Fruit fly (Drosophila melanogaster) whole organism, embryonic: Measurements from ENCODE around the gene Hel25E.

Source experiments
- Bteb2 ChIP-seq: fragments of 200-800 bp; sonication (Bioruptor generic); optimal IDR thresholded peaks from 2 replicates; lab custom pipeline; 2016; ENCODE audit warnings: missing biosample characterization, missing genetic modification characterization
- CG10431 ChIP-seq: fragments of 200-800 bp; sonication (Bioruptor generic); optimal IDR thresholded peaks from 3 replicates; lab custom pipeline; 2018; ENCODE audit warnings: missing biosample characterization, mild to moderate bottlenecking, missing genetic modification characterization
- CG10979 ChIP-seq: fragments of 200-800 bp; sonication (Bioruptor generic); optimal IDR thresholded peaks from 2 replicates; lab custom pipeline; 2018; ENCODE audit warnings: missing biosample characterization, mild to moderate bottlenecking, missing genetic modification characterization, moderate library complexity
- CG11085 ChIP-seq: fragments of 200-800 bp; sonication (Bioruptor generic); IDR thresholded peaks from 2 replicates; pipeline ENCODE4 v1.3.6; 2022; ENCODE audit warnings: missing biosample characterization, missing genetic modification characterization
- CG11696 ChIP-seq: fragments of 200-800 bp; sonication (Bioruptor generic); IDR thresholded peaks from 2 replicates; pipeline ENCODE4 v1.3.6; 2022; ENCODE audit warnings: missing biosample characterization, missing genetic modification characterization
- CG14014 ChIP-seq: fragments of 200-800 bp; sonication (Bioruptor generic); IDR thresholded peaks from 2 replicates; pipeline ENCODE4 v1.3.6; 2022; ENCODE audit warnings: missing biosample characterization, missing genetic modification characterization
- CG15479 ChIP-seq: fragments of 200-800 bp; sonication (Bioruptor generic); optimal IDR thresholded peaks from 3 replicates; lab custom pipeline; 2019; ENCODE audit warnings: missing biosample characterization, mild to moderate bottlenecking, missing genetic modification characterization, moderate library complexity
- CG15514 ChIP-seq: fragments of 200-800 bp; sonication (Bioruptor generic); optimal IDR thresholded peaks from 3 replicates; lab custom pipeline; 2017; ENCODE audit warnings: missing biosample characterization, missing genetic modification characterization, mild to moderate bottlenecking, moderate library complexity, missing genetic modification reagents
- CG1647 ChIP-seq: fragments of 200-800 bp; sonication (Bioruptor generic); optimal IDR thresholded peaks from 3 replicates; lab custom pipeline; 2016; ENCODE audit warnings: missing biosample characterization, missing genetic modification characterization
- CG17186 ChIP-seq: fragments of 200-800 bp; sonication (Bioruptor generic); optimal IDR thresholded peaks from 3 replicates; lab custom pipeline; 2017; ENCODE audit warnings: missing biosample characterization, missing genetic modification reagents, missing genetic modification characterization
- CG18262 ChIP-seq: fragments of 200-800 bp; optimal IDR thresholded peaks from 3 replicates; lab custom pipeline; 2019; ENCODE audit warnings: missing biosample characterization, mild to moderate bottlenecking, missing genetic modification characterization, moderate library complexity
- CG2712 ChIP-seq: fragments of 200-800 bp; optimal IDR thresholded peaks from 3 replicates; lab custom pipeline; 2019; ENCODE audit warnings: missing biosample characterization, mild to moderate bottlenecking, missing genetic modification characterization, moderate library complexity
- CG2889 ChIP-seq: fragments of 200-800 bp; sonication (Bioruptor generic); IDR thresholded peaks from 3 replicates; pipeline ENCODE4 v1.3.6; 2022; ENCODE audit warnings: missing biosample characterization, missing genetic modification characterization
- CG31441 ChIP-seq: fragments of 200-800 bp; sonication (Bioruptor generic); IDR thresholded peaks from 2 replicates; pipeline ENCODE4 v1.3.6; 2022; ENCODE audit warnings: missing biosample characterization, missing genetic modification characterization
- CG33557 ChIP-seq: fragments of 200-800 bp; sonication (Bioruptor generic); optimal IDR thresholded peaks from 2 replicates; lab custom pipeline; 2019; ENCODE audit warnings: missing biosample characterization, mild to moderate bottlenecking, missing genetic modification characterization, moderate library complexity
- CG3726 ChIP-seq: fragments of 200-800 bp; sonication (Bioruptor generic); IDR thresholded peaks from 3 replicates; pipeline ENCODE4, ENCODE4 v1.3.6; 2022; ENCODE audit warnings: missing biosample characterization, missing genetic modification characterization
- CG6689 ChIP-seq: fragments of 200-800 bp; sonication (Bioruptor generic); IDR thresholded peaks from 2 replicates; pipeline ENCODE4 v1.3.6; 2022; ENCODE audit warnings: missing biosample characterization, missing genetic modification characterization
- CG6854 ChIP-seq: fragments of 200-800 bp; sonication (Bioruptor generic); optimal IDR thresholded peaks from 3 replicates; lab custom pipeline; 2017; ENCODE audit warnings: missing biosample characterization, mild to moderate bottlenecking, missing genetic modification characterization
- CG7963 ChIP-seq: fragments of 200-800 bp; sonication (Bioruptor generic); IDR thresholded peaks from 3 replicates; pipeline ENCODE4 v1.3.6; 2022; ENCODE audit warnings: missing biosample characterization, missing genetic modification characterization; ENCODE audit not compliant: partially characterized antibody
- CG9876 ChIP-seq: fragments of 200-800 bp; sonication (Bioruptor generic); optimal IDR thresholded peaks from 2 replicates; lab custom pipeline; 2016; ENCODE audit warnings: missing biosample characterization, missing genetic modification characterization
- CHES-1-like ChIP-seq: fragments of 200-800 bp; sonication (Bioruptor generic); optimal IDR thresholded peaks from 2 replicates; lab custom pipeline; 2016; ENCODE audit warnings: missing biosample characterization, missing genetic modification characterization
- Deaf1 ChIP-seq: fragments of 200-800 bp; optimal IDR thresholded peaks from 3 replicates; lab custom pipeline; 2019; ENCODE audit warnings: missing biosample characterization, mild to moderate bottlenecking, missing genetic modification characterization, moderate library complexity
- Dp ChIP-seq: fragments of 200-800 bp; sonication (Bioruptor generic); optimal IDR thresholded peaks from 2 replicates; lab custom pipeline; 2018; ENCODE audit warnings: missing biosample characterization, mild to moderate bottlenecking, missing genetic modification characterization, moderate library complexity
- Ets65A ChIP-seq: fragments of 200-800 bp; sonication (Bioruptor generic); peaks from one replicate; lab custom pipeline; 2016; ENCODE audit warnings: missing biosample characterization, missing genetic modification characterization
- HLH4C ChIP-seq: fragments of 200-800 bp; sonication (Bioruptor generic); IDR thresholded peaks from 3 replicates; pipeline ENCODE4 v1.3.6; 2022; ENCODE audit warnings: missing biosample characterization, missing genetic modification characterization; ENCODE audit not compliant: partially characterized antibody
- Optix ChIP-seq: fragments of 200-800 bp; sonication (Bioruptor generic); IDR thresholded peaks from 3 replicates; pipeline ENCODE4 v1.3.6; 2022; ENCODE audit warnings: missing biosample characterization, missing genetic modification characterization
- Scr ChIP-seq: fragments of 200-800 bp; sonication (Bioruptor generic); IDR thresholded peaks from 2 replicates; pipeline ENCODE4 v1.3.6; 2022; ENCODE audit warnings: missing biosample characterization, missing genetic modification characterization; ENCODE audit not compliant: partially characterized antibody
- Sox100B ChIP-seq: fragments of 200-800 bp; sonication (Bioruptor generic); optimal IDR thresholded peaks from 3 replicates; lab custom pipeline; 2018; ENCODE audit warnings: missing biosample characterization, mild to moderate bottlenecking, missing genetic modification characterization
- Spps ChIP-seq: fragments of 200-800 bp; sonication (Bioruptor generic); optimal IDR thresholded peaks from 2 replicates; lab custom pipeline; 2018; ENCODE audit warnings: missing biosample characterization, mild to moderate bottlenecking, missing genetic modification characterization
- TFAM ChIP-seq: fragments of 200-800 bp; sonication (Bioruptor generic); optimal IDR thresholded peaks from 2 replicates; lab custom pipeline; 2017; ENCODE audit warnings: missing biosample characterization, missing genetic modification characterization, inconsistent platforms
- Xbp1 ChIP-seq: fragments of 200-800 bp; sonication (Bioruptor generic); optimal IDR thresholded peaks from 3 replicates; lab custom pipeline; 2016; ENCODE audit warnings: missing biosample characterization, mild to moderate bottlenecking, missing genetic modification characterization
- aop ChIP-seq: fragments of 200-800 bp; sonication (Bioruptor generic); IDR thresholded peaks from 2 replicates; pipeline ENCODE4 v1.3.6; 2022; ENCODE audit warnings: missing biosample characterization, missing genetic modification characterization
- br ChIP-seq: fragments of >200 bp; optimal IDR thresholded peaks from 2 replicates; lab custom pipeline; 2017
- crp ChIP-seq, 2 experiments: fragments of 200-800 bp; sonication (Bioruptor generic); optimal IDR thresholded peaks; 2 replicates in 1 of 2; 3 replicates in 1 of 2; lab custom pipeline; 2017; ENCODE audit warnings: missing biosample characterization in 2 of 2, missing genetic modification characterization in 2 of 2, mild to moderate bottlenecking in 1 of 2, moderate library complexity in 1 of 2
- fd64A ChIP-seq: fragments of 200-800 bp; sonication (Bioruptor generic); optimal IDR thresholded peaks from 3 replicates; lab custom pipeline; 2018; ENCODE audit warnings: missing biosample characterization, mild to moderate bottlenecking, missing genetic modification characterization
- gro ChIP-seq: fragments of 200-800 bp; sonication (Bioruptor generic); optimal IDR thresholded peaks from 2 replicates; lab custom pipeline; 2016; ENCODE audit warnings: missing biosample characterization, missing genetic modification characterization
- hbn ChIP-seq: fragments of 200-800 bp; sonication (Bioruptor generic); IDR thresholded peaks from 2 replicates; pipeline ENCODE4 v1.3.6; 2022; ENCODE audit warnings: missing biosample characterization, missing genetic modification characterization; ENCODE audit not compliant: partially characterized antibody
- ind ChIP-seq: fragments of 200-800 bp; sonication (Bioruptor generic); optimal IDR thresholded peaks from 3 replicates; lab custom pipeline; 2016; ENCODE audit warnings: missing biosample characterization, missing genetic modification characterization
- jigr1 ChIP-seq: fragments of 200-800 bp; sonication (Bioruptor generic); IDR thresholded peaks from 3 replicates; pipeline ENCODE4 v1.3.6; 2022; ENCODE audit warnings: missing biosample characterization, missing genetic modification characterization
- lbe ChIP-seq: fragments of 200-800 bp; sonication (Bioruptor generic); optimal IDR thresholded peaks from 2 replicates; lab custom pipeline; 2016; ENCODE audit warnings: missing biosample characterization, mild to moderate bottlenecking, missing genetic modification characterization
- maf-S ChIP-seq: fragments of 200-800 bp; sonication (Bioruptor generic); optimal IDR thresholded peaks from 2 replicates; lab custom pipeline; 2016; ENCODE audit warnings: missing biosample characterization, missing genetic modification characterization
- mld ChIP-seq: fragments of 200-800 bp; sonication (Bioruptor generic); IDR thresholded peaks from 3 replicates; pipeline ENCODE4 v1.3.6; 2022; ENCODE audit warnings: missing biosample characterization, missing genetic modification characterization; ENCODE audit not compliant: partially characterized antibody
- nau ChIP-seq: fragments of 200-800 bp; sonication (Bioruptor generic); optimal IDR thresholded peaks from 3 replicates; lab custom pipeline; 2017; ENCODE audit warnings: missing biosample characterization, mild to moderate bottlenecking, missing genetic modification characterization, missing genetic modification reagents
- nerfin-2 ChIP-seq: fragments of 200-800 bp; sonication (Bioruptor generic); IDR thresholded peaks from 2 replicates; pipeline ENCODE4 v1.3.6; 2022; ENCODE audit warnings: missing biosample characterization, missing genetic modification characterization; ENCODE audit not compliant: partially characterized antibody
- otp ChIP-seq: fragments of 200-800 bp; sonication (Bioruptor generic); IDR thresholded peaks from 3 replicates; pipeline ENCODE4, ENCODE4 v1.3.6; 2022; ENCODE audit warnings: missing biosample characterization, missing genetic modification characterization
- pita ChIP-seq: fragments of 200-800 bp; sonication (Bioruptor generic); optimal IDR thresholded peaks from 2 replicates; lab custom pipeline; 2017; ENCODE audit warnings: missing biosample characterization, mild to moderate bottlenecking, missing genetic modification characterization
- slbo ChIP-seq: fragments of 200-800 bp; sonication (Bioruptor generic); IDR thresholded peaks from 2 replicates; pipeline ENCODE4 v1.3.6; 2022; ENCODE audit warnings: missing biosample characterization, missing genetic modification characterization
- tap ChIP-seq: fragments of 200-800 bp; optimal IDR thresholded peaks from 3 replicates; lab custom pipeline; 2019; ENCODE audit warnings: missing biosample characterization, mild to moderate bottlenecking, missing genetic modification characterization, moderate library complexity
- vfl ChIP-seq: fragments of 200-800 bp; sonication (Bioruptor generic); optimal IDR thresholded peaks from 2 replicates; lab custom pipeline; 2016; ENCODE audit warnings: missing biosample characterization, missing genetic modification characterization

Hel25E gene

DNA sequence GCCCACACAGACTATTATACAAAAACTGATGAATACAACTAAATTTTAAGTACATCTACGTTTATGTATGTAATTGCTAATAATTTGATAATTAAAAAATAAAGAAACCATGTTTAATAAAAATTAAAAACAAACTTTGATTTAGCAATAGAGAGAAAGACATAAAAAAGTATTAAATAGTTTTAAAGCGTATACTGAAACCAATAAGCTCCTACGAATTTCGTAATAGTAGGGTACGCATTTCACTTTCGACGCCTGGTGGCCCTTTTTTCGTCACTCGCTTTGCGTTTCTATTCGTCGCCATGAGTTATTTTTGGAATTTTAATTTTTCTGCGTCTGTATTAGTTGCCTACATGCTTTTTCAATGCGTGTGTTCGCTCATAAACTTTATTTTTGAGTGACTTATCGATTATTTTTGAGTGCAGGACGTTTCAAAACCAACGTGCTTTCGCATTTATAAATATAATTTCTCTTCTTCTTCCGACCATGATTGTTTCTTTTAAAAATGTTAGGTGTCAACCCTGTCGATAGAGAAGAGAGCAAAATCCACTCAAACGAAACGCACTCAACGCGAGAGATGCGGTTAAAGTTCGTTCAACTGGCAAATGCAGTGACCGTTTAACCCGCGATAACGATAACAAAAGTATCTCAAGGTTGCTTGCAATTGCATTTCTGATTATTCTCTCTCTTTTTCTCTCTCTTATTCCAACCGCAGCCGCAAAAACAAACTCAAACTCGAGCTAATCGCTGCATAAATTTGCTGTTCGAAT is 4.6 kb upstream of the Hel25E start, which contains the start of gene Oscillin (continued):
- TF ChIP-seq Xbp1 (GFP tag; lab: Kevin White, UChicago) (peak; percentile 80), CG15479 (GFP tag; lab: Kevin White, UChicago) (no peak), slbo (GFP tag; lab: Robert Waterston, UW) (peak; percentile 79), Dp (no peak), CG6854 (peak; percentile 58), lbe (GFP tag; lab: Kevin White, UChicago) (peak; percentile 64), CG2712 (tag; lab: Kevin White, UChicago) (peak; percentile 95), crp (GFP tag; optimal IDR thresholded peaks at IDR 0.05; lab: Kevin White, UChicago) (peak in 1 of 2 experiments; percentile 33), CG7963 (peak; percentile 77), Ets65A (GFP tag; lab: Kevin White, UChicago) (no peak), CG10431 (peak; percentile 77), CG11085 (GFP tag; lab: Robert Waterston, UW) (peak; percentile 71), pita (GFP tag; lab: Kevin White, UChicago) (no peak), CG31441 (GFP tag; lab: Robert Waterston, UW) (peak; percentile 92), CG18262 (tag; lab: Kevin White, UChicago) (peak; percentile 93), ind (GFP tag; lab: Kevin White, UChicago) (peak; percentile 71), CG14014 (GFP tag; lab: Robert Waterston, UW) (peak; percentile 91), aop (no peak), CG3726 (GFP tag; lab: Robert Waterston, UW) (no peak), otp (GFP tag; lab: Robert Waterston, UW) (no peak), CHES-1-like (GFP tag; lab: Kevin White, UChicago) (no peak), maf-S (no peak), Spps (tag; lab: Kevin White, UChicago) (peak; percentile 84), Bteb2 (GFP tag; lab: Kevin White, UChicago) (peak; percentile 79), Sox100B (GFP tag; lab: Kevin White, UChicago) (peak; percentile 88), CG6689 (peak; percentile 80), fd64A (no peak), jigr1 (GFP tag; lab: Robert Waterston, UW) (0 out of 3 replicates have a peak, but pooled peaks have one; percentile 26), Scr (peak; percentile 59), TFAM (no peak), br (lab: Kevin White, UChicago) (no peak), tap (peak; percentile 83), CG17186 (GFP tag; lab: Kevin White, UChicago) (no peak), mld (GFP tag; lab: Robert Waterston, UW) (peak; percentile 88), Optix (GFP tag; lab: Robert Waterston, UW) (no peak), nerfin-2 (GFP tag; lab: Robert Waterston, UW) (peak; percentile 87), CG10979 (tag; lab: Kevin White, UChicago) (peak; percentile 88), CG15514 (peak; percentile 61), CG33557 (GFP tag; lab: Kevin White, UChicago) (peak; percentile 17), HLH4C (GFP tag; lab: Robert Waterston, UW) (peak; percentile 84), vfl (GFP tag; lab: Kevin White, UChicago) (no peak), Deaf1 (peak; percentile 69), gro (GFP tag; lab: Kevin White, UChicago) (peak; percentile 14), CG9876 (no peak), hbn (GFP tag; lab: Robert Waterston, UW) (peak; percentile 50; the same call in 1 of the 2 replicates), nau (peak; percentile 66), CG11696 (GFP tag; lab: Robert Waterston, UW) (peak; percentile 60), CG2889 (GFP tag; lab: Robert Waterston, UW) (no peak), CG1647 (peak; percentile 43)
